Worm (Caenorhabditis elegans) whole organism, L4/young adult: ENCODE data around the gene Y53C12A.8.

Experiments used
- dao-5 ChIP-seq: sonication (generic microtip); optimal IDR thresholded peaks from 2 replicates; lab custom pipeline; 2016; ENCODE audit warnings: missing genotype, missing genetic modification characterization, moderate library complexity, missing compliant biosample characterization
- him-1 ChIP-seq: sonication (generic microtip); optimal IDR thresholded peaks from 2 replicates; lab custom pipeline; 2016; ENCODE audit warnings: missing genotype, missing genetic modification reagents, missing genetic modification characterization, missing compliant biosample characterization

ce11 chrII:9668959-9669358 lies 31.3 kb downstream of the Y53C12A.8 start, which contains the start of gene taf-8:
- no peak for TF ChIP-seq dao-5 (tag; lab: Kevin White, UChicago)
- no peak for TF ChIP-seq him-1 (tag; lab: Kevin White, UChicago)
